Worm (Caenorhabditis elegans): Measurements from ENCODE around the gene R160.10.

The R160.10 gene

ce11 chrX:4395073-4395850 is 27.9 kb upstream of the R160.10 start (continued):
- TF ChIP-seq aly-2 (tag; optimal IDR thresholded peaks at IDR 0.05): no peak
- TF ChIP-seq sea-2 (GFP tag; optimal IDR thresholded peaks at IDR 0.05): no peak
- TF ChIP-seq nhr-23 (tag; optimal IDR thresholded peaks at IDR 0.05): peak; percentile 84
- peak; percentile 80 for TF ChIP-seq ceh-28 (tag; optimal IDR thresholded peaks at IDR 0.05)
- peak; percentile 46 for TF ChIP-seq skn-1 (tag; optimal IDR thresholded peaks at IDR 0.05)
- no peak for TF ChIP-seq egl-27 (tag; optimal IDR thresholded peaks at IDR 0.05)
- TF ChIP-seq pha-4 (tag; optimal IDR thresholded peaks at IDR 0.05): peak; percentile 88
- TF ChIP-seq lin-39 (tag; optimal IDR thresholded peaks at IDR 0.05): peak; percentile 83
- peak; percentile 54 for TF ChIP-seq R02D3.7 (tag; optimal IDR thresholded peaks at IDR 0.05)
- no peak for TF ChIP-seq ama-1 (optimal IDR thresholded peaks at IDR 0.05)
- no peak for TF ChIP-seq nhr-237 (tag; optimal IDR thresholded peaks at IDR 0.05)
- TF ChIP-seq nhr-76 (tag; optimal IDR thresholded peaks at IDR 0.05): no peak
- no peak for TF ChIP-seq eor-1 (tag; optimal IDR thresholded peaks at IDR 0.05)
- peak; percentile 81 for TF ChIP-seq jun-1 (tag; optimal IDR thresholded peaks at IDR 0.05)
- no peak for TF ChIP-seq unc-39 (tag; optimal IDR thresholded peaks at IDR 0.05)
- no peak for TF ChIP-seq mml-1 (tag; optimal IDR thresholded peaks at IDR 0.05)

- peak; percentile 27 for TF ChIP-seq nfya-1 (tag; optimal IDR thresholded peaks at IDR 0.05; ENCODE audit: insufficient read depth)
- TF ChIP-seq skn-1 (tag; optimal IDR thresholded peaks at IDR 0.05): no peak
Measured at ce11 chrX:4391680-4392079, 24.4 kb upstream of the R160.10 start.

ce11 chrX:4388834-4389409 is 21.6 kb upstream of the R160.10 start, which contains the start of gene dpy-23:
Gene dpy-23, plus strand, starts transcription at chrX:4389359.
- TF ChIP-seq nhr-11 (tag; optimal IDR thresholded peaks at IDR 0.05) (peak; percentile 89), elt-2 (tag; optimal IDR thresholded peaks at IDR 0.05) (peak; percentile 81), unc-39 (tag; optimal IDR thresholded peaks at IDR 0.05) (no peak), lin-15B (tag; optimal IDR thresholded peaks at IDR 0.05) (peak; percentile 77), nhr-28 (tag; optimal IDR thresholded peaks at IDR 0.05) (no peak), ceh-9 (tag; optimal IDR thresholded peaks at IDR 0.05) (no peak), R02D3.7 (tag; optimal IDR thresholded peaks at IDR 0.05) (peak; percentile 72), nhr-76 (tag; optimal IDR thresholded peaks at IDR 0.05) (peak; percentile 61), nhr-67 (tag; optimal IDR thresholded peaks at IDR 0.05) (peak; percentile 37), aly-2 (tag; optimal IDR thresholded peaks at IDR 0.05) (no peak), jun-1 (tag; optimal IDR thresholded peaks at IDR 0.05) (peak; percentile 96), ztf-4 (tag; optimal IDR thresholded peaks at IDR 0.05) (peak; percentile 61), tbx-2 (tag; optimal IDR thresholded peaks at IDR 0.05) (peak; percentile 85), mdl-1 (tag; optimal IDR thresholded peaks at IDR 0.05) (peak; percentile 79), zag-1 (tag; optimal IDR thresholded peaks at IDR 0.05) (peak; percentile 72), nhr-43 (tag; optimal IDR thresholded peaks at IDR 0.05; ENCODE audit: poor library complexity, severe bottlenecking) (peak; percentile 93), mml-1 (tag; optimal IDR thresholded peaks at IDR 0.05) (no peak), ceh-82 (tag; optimal IDR thresholded peaks at IDR 0.05) (peak; percentile 69), fos-1 (tag; optimal IDR thresholded peaks at IDR 0.05) (peak; percentile 73), elt-3 (tag; optimal IDR thresholded peaks at IDR 0.05) (peak in 1 of 3 experiments; percentile 71), hmg-11 (tag; optimal IDR thresholded peaks at IDR 0.05) (peak; percentile 98), ceh-28 (tag; optimal IDR thresholded peaks at IDR 0.05) (peak; percentile 86), egl-5 (tag; optimal IDR thresholded peaks at IDR 0.05) (no peak), pqm-1 (tag; optimal IDR thresholded peaks at IDR 0.05) (peak; percentile 50), nhr-12 (tag; optimal IDR thresholded peaks at IDR 0.05) (no peak), elt-1 (tag; optimal IDR thresholded peaks at IDR 0.05) (peak; percentile 76), unc-62 (GFP tag; optimal IDR thresholded peaks at IDR 0.05) (peak; percentile 85), ceh-16 (tag; optimal IDR thresholded peaks at IDR 0.05) (no peak), nfya-1 (tag; optimal IDR thresholded peaks at IDR 0.05; ENCODE audit: insufficient read depth) (peak; percentile 98), nhr-23 (tag; optimal IDR thresholded peaks at IDR 0.05) (peak; percentile 90), fkh-10 (GFP tag; optimal IDR thresholded peaks at IDR 0.05) (peak; percentile 89), nhr-77 (tag; optimal IDR thresholded peaks at IDR 0.05) (peak; percentile 55), skn-1 (tag; optimal IDR thresholded peaks at IDR 0.05) (peak; percentile 92), nhr-25 (tag; optimal IDR thresholded peaks at IDR 0.05) (peak; percentile 98), egl-27 (tag; optimal IDR thresholded peaks at IDR 0.05) (peak; percentile 59), ama-1 (optimal IDR thresholded peaks at IDR 0.05) (peak; percentile 22), lin-39 (tag; optimal IDR thresholded peaks at IDR 0.05) (peak; percentile 98), fkh-2 (tag; optimal IDR thresholded peaks at IDR 0.05) (no peak), eor-1 (tag; optimal IDR thresholded peaks at IDR 0.05) (no peak), nhr-237 (tag; optimal IDR thresholded peaks at IDR 0.05) (no peak), daf-12 (tag; optimal IDR thresholded peaks at IDR 0.05) (no peak), pha-4 (tag; optimal IDR thresholded peaks at IDR 0.05) (peak; percentile 97), lsy-12 (tag; optimal IDR thresholded peaks at IDR 0.05) (peak; percentile 75), ztf-11 (tag; optimal IDR thresholded peaks at IDR 0.05) (no peak)

Measured in whole organism, L3 larva.